Fruit fly (Drosophila melanogaster) ovary, adult (tissue): ENCODE measurements around the gene CG12608.

Experiments used
- CG17801 ChIP-seq: fragments of 200-800 bp; optimal IDR thresholded peaks from 2 replicates; lab custom pipeline; 2019; ENCODE audit warnings: missing biosample characterization, mild to moderate bottlenecking, missing genetic modification characterization, moderate library complexity; ENCODE audit not compliant: partially characterized antibody

The CG12608 gene

dm6 chrX:15335845-15336453 is 8.5 kb downstream of the CG12608 start:
- TF ChIP-seq CG17801 (GFP tag; lab: Kevin White, UChicago) = peak; percentile 77

dm6 chrX:15334999-15335398 is 9.4 kb downstream of the CG12608 start:
- no peak for TF ChIP-seq CG17801 (GFP tag; lab: Kevin White, UChicago)

- no peak for TF ChIP-seq CG17801 (GFP tag; lab: Kevin White, UChicago)
These were observed 11.2 kb downstream of the CG12608 start, which contains the start of the genes CG9114 and HDAC6 for dm6 chrX:15333066-15333874. Gene CG9114 (minus strand): TSS chrX:15333154. Gene HDAC6 (plus strand): TSS chrX:15333310.

- TF ChIP-seq CG17801 (GFP tag; lab: Kevin White, UChicago) = no peak
These were observed 16.2 kb downstream of the CG12608 start, which contains the start of gene dah for dm6 chrX:15328148-15328718. Gene dah (plus strand): TSS chrX:15328342.

- peak; percentile 77 for TF ChIP-seq CG17801 (GFP tag; lab: Kevin White, UChicago)
These were observed 21.0 kb downstream of the CG12608 start for dm6 chrX:15323302-15323880.

dm6 chrX:15320973-15321372 is 23.5 kb downstream of the CG12608 start:
- TF ChIP-seq CG17801 (GFP tag; lab: Kevin White, UChicago) = no peak

dm6 chrX:15320522-15320921 is 23.9 kb downstream of the CG12608 start:
- TF ChIP-seq CG17801 (GFP tag; lab: Kevin White, UChicago) = peak; percentile 38

- no peak for TF ChIP-seq CG17801 (GFP tag; lab: Kevin White, UChicago)
These were observed 24.5 kb downstream of the CG12608 start for dm6 chrX:15319699-15320482.

dm6 chrX:15319290-15319689 is 25.1 kb downstream of the CG12608 start, which contains the start of gene Top1:
Gene Top1 (plus strand): TSS chrX:15319479.
- peak; percentile 31 for TF ChIP-seq CG17801 (GFP tag; lab: Kevin White, UChicago)

dm6 chrX:15313829-15314324 is 30.5 kb downstream of the CG12608 start:
- TF ChIP-seq CG17801 (GFP tag; lab: Kevin White, UChicago) = peak; percentile 56

- no peak for TF ChIP-seq CG17801 (GFP tag; lab: Kevin White, UChicago)
These were observed 31.0 kb downstream of the CG12608 start for dm6 chrX:15313389-15313788.

- TF ChIP-seq CG17801 (GFP tag; lab: Kevin White, UChicago) = no peak
These were observed 31.6 kb downstream of the CG12608 start for dm6 chrX:15312882-15313154.

dm6 chrX:15312074-15312881 is 32.1 kb downstream of the CG12608 start:
- TF ChIP-seq CG17801 (GFP tag; lab: Kevin White, UChicago) = peak; percentile 74
